Worm (Caenorhabditis elegans) whole organism, L4 larva: ENCODE measurements around the gene F46C8.3.

Experiments used
- T20F7.1 ChIP-seq: fragments of 200-800 bp; sonication (Bioruptor generic); optimal IDR thresholded peaks from 2 replicates; lab custom pipeline; 2018; ENCODE audit warnings: mild to moderate bottlenecking, missing genetic modification characterization, missing compliant biosample characterization
- Y75B8A.6 ChIP-seq: fragments of 200-800 bp; sonication (Bioruptor generic); IDR thresholded peaks from 2 replicates; pipeline ENCODE4 v1.3.6; 2022; ENCODE audit warnings: missing genetic modification reagents, missing genetic modification characterization, missing compliant biosample characterization
- aha-1 ChIP-seq: fragments of 150-350 bp; peaks from one replicate; lab custom pipeline; 2014; ENCODE audit warnings: missing biosample characterization, missing genetic modification characterization
- ceh-28 ChIP-seq: fragments of 150-350 bp; optimal IDR thresholded peaks from 2 replicates; lab custom pipeline; 2014; ENCODE audit warnings: missing biosample characterization, missing genetic modification reagents, missing genetic modification characterization
- ceh-82 ChIP-seq: sonication (generic microtip); optimal IDR thresholded peaks from 2 replicates; lab custom pipeline; 2017; ENCODE audit warnings: missing biosample characterization, missing genetic modification characterization
- cey-2 ChIP-seq: sonication (generic microtip); optimal IDR thresholded peaks from 3 replicates; lab custom pipeline; 2017; ENCODE audit warnings: missing genetic modification characterization, mild to moderate bottlenecking, missing compliant biosample characterization, antibody characterized with exemption, borderline replicate concordance; ENCODE audit not compliant: insufficient read depth
- daf-16 ChIP-seq, 3 experiments: sonication (generic microtip); optimal IDR thresholded peaks; 2 replicates each; lab custom pipeline; 2016 to 2017; ENCODE audit warnings: missing genetic modification characterization in 3 of 3, missing genetic modification reagents in 3 of 3, mild to moderate bottlenecking in 2 of 3, missing compliant biosample characterization in 2 of 3, missing biosample characterization in 1 of 3, moderate library complexity in 1 of 3
- duxl-1 ChIP-seq: sonication (generic microtip); optimal IDR thresholded peaks from 2 replicates; lab custom pipeline; 2016; ENCODE audit warnings: mild to moderate bottlenecking, missing genetic modification characterization, moderate library complexity, missing compliant biosample characterization; ENCODE audit not compliant: poor library complexity
- egl-27 ChIP-seq: sonication (generic microtip); optimal IDR thresholded peaks from 3 replicates; lab custom pipeline; 2017; ENCODE audit warnings: missing biosample characterization, missing genetic modification reagents, missing genetic modification characterization
- fkh-10 ChIP-seq: fragments of 150-350 bp; optimal IDR thresholded peaks from 2 replicates; lab custom pipeline; 2014; ENCODE audit warnings: missing biosample characterization, missing genetic modification reagents, missing genetic modification characterization
- hlh-11 ChIP-seq: fragments of 200-800 bp; sonication (Bioruptor generic); optimal IDR thresholded peaks from 2 replicates; lab custom pipeline; 2018; ENCODE audit warnings: mild to moderate bottlenecking, missing genetic modification characterization, missing compliant biosample characterization
- hlh-30 ChIP-seq: sonication (generic microtip); optimal IDR thresholded peaks from 2 replicates; lab custom pipeline; 2017; ENCODE audit warnings: antibody characterized with exemption, mild to moderate bottlenecking, missing genetic modification characterization, missing compliant biosample characterization; ENCODE audit not compliant: insufficient read depth
- jun-1 ChIP-seq: fragments of 150-350 bp; optimal IDR thresholded peaks from 2 replicates; lab custom pipeline; 2014; ENCODE audit warnings: missing biosample characterization, missing genetic modification reagents, missing genetic modification characterization
- lin-13 ChIP-seq: fragments of 150-350 bp; optimal IDR thresholded peaks from 2 replicates; lab custom pipeline; 2014; ENCODE audit warnings: missing biosample characterization, missing genetic modification reagents, missing genetic modification characterization
- madf-5 ChIP-seq, 2 experiments: fragments of 200-800 bp; sonication (Bioruptor generic); IDR thresholded peaks; 2 replicates each; pipeline ENCODE4 v1.3.6; 2022; ENCODE audit warnings: missing compliant biosample characterization in 2 of 2, missing genetic modification characterization in 2 of 2
- madf-9 ChIP-seq: fragments of 200-800 bp; sonication (Bioruptor generic); conservative IDR thresholded peaks from 2 replicates; pipeline ENCODE4 v1.3.6; 2022; ENCODE audit warnings: missing genetic modification reagents, missing genetic modification characterization, missing compliant biosample characterization
- mdl-1 ChIP-seq, 2 experiments: fragments of 150-350 bp in 1 of 2; sonication (generic microtip) in 1 of 2; optimal IDR thresholded peaks; 2 replicates each; lab custom pipeline; 2014 to 2017; ENCODE audit warnings: missing biosample characterization in 2 of 2, missing genetic modification characterization in 2 of 2
- mep-1 ChIP-seq: fragments of 150-350 bp; sonication (generic microtip); optimal IDR thresholded peaks from 3 replicates; lab custom pipeline; 2014; ENCODE audit warnings: missing biosample characterization, missing genetic modification characterization
- mes-2 ChIP-seq: sonication (generic microtip); optimal IDR thresholded peaks from 2 replicates; lab custom pipeline; 2016; ENCODE audit warnings: missing genotype, mild to moderate bottlenecking, missing genetic modification characterization, missing compliant biosample characterization; ENCODE audit not compliant: poor library complexity, severe bottlenecking
- mxl-3 ChIP-seq: fragments of 200-800 bp; sonication (Bioruptor generic); optimal IDR thresholded peaks from 2 replicates; lab custom pipeline; 2018; ENCODE audit warnings: mild to moderate bottlenecking, missing genetic modification characterization, missing compliant biosample characterization
- nhr-102 ChIP-seq: sonication (generic microtip); optimal IDR thresholded peaks from 2 replicates; lab custom pipeline; 2016; ENCODE audit warnings: mild to moderate bottlenecking, missing genetic modification characterization, moderate library complexity, missing compliant biosample characterization
- nhr-25 ChIP-seq: sonication (generic microtip); optimal IDR thresholded peaks from 2 replicates; lab custom pipeline; 2017; ENCODE audit warnings: missing genetic modification characterization, mild to moderate bottlenecking, missing compliant biosample characterization, antibody characterized with exemption, moderate library complexity, borderline replicate concordance; ENCODE audit not compliant: insufficient read depth
- nhr-28 ChIP-seq: fragments of 150-350 bp; optimal IDR thresholded peaks from 2 replicates; lab custom pipeline; 2014; ENCODE audit warnings: missing biosample characterization, missing genetic modification characterization
- nhr-48 ChIP-seq: sonication (generic microtip); optimal IDR thresholded peaks from 2 replicates; lab custom pipeline; 2016; ENCODE audit warnings: mild to moderate bottlenecking, missing genetic modification characterization, missing compliant biosample characterization
- nhr-6 ChIP-seq: fragments of 150-350 bp; optimal IDR thresholded peaks from 2 replicates; lab custom pipeline; 2014; ENCODE audit warnings: missing biosample characterization, missing genetic modification characterization
- php-3 ChIP-seq: fragments of 200-800 bp; sonication (Bioruptor generic); IDR thresholded peaks from 2 replicates; pipeline ENCODE4 v1.3.6; 2022; ENCODE audit warnings: missing genetic modification reagents, missing genetic modification characterization, missing compliant biosample characterization
- snpc-1.2 ChIP-seq: fragments of 200-800 bp; sonication (Bioruptor generic); IDR thresholded peaks from 2 replicates; pipeline ENCODE4 v1.3.6; 2022; ENCODE audit warnings: missing genetic modification reagents, missing genetic modification characterization, missing compliant biosample characterization
- snpc-4 ChIP-seq: fragments of 150-350 bp; optimal IDR thresholded peaks from 2 replicates; lab custom pipeline; 2014; ENCODE audit warnings: missing biosample characterization, missing genetic modification characterization
- spr-3 ChIP-seq: fragments of 200-800 bp; sonication (Bioruptor generic); optimal IDR thresholded peaks from 2 replicates; lab custom pipeline; 2018; ENCODE audit warnings: mild to moderate bottlenecking, missing genetic modification characterization, missing compliant biosample characterization
- unc-130 ChIP-seq: sonication (generic microtip); optimal IDR thresholded peaks from 2 replicates; lab custom pipeline; 2016; ENCODE audit warnings: missing genetic modification reagents, missing genetic modification characterization, missing compliant biosample characterization
- unc-62 ChIP-seq, 3 experiments: fragments of 150-350 bp in 1 of 3; sonication (generic microtip); optimal IDR thresholded peaks in 2 of 3; peaks in 1 of 3; 1 replicate in 1 of 3; 2 replicates in 2 of 3; lab custom pipeline; 2014 to 2017; ENCODE audit warnings: missing biosample characterization in 3 of 3, missing genetic modification characterization in 3 of 3, missing genetic modification reagents in 3 of 3, missing genotype in 1 of 3
- zfp-2 ChIP-seq: sonication (generic microtip); optimal IDR thresholded peaks from 2 replicates; lab custom pipeline; 2016; ENCODE audit warnings: mild to moderate bottlenecking, missing genetic modification characterization, missing compliant biosample characterization
- zip-2 ChIP-seq: fragments of 150-350 bp; optimal IDR thresholded peaks from 2 replicates; lab custom pipeline; 2014; ENCODE audit warnings: missing biosample characterization, missing genetic modification characterization

Gene F46C8.3

DNA sequence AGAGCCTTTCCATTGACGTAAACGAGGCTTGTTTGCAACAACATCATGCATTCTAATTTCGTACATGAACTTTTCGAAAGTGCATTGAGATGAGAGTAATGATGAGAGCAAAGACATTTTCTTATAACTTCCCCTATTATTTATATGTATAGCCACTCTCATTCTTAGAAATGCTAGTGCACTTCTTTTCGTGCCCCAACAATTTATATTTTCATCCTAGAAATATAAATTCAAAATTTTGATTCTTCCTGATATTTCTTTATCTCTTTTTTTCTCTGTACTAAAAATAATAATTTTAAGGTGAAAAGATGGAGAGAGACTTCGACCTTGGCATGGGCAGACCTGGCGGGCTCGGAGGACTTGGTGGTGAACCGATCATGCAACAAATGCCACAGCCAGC, 46.4 kb upstream of the F46C8.3 start, which contains the start of gene mek-1:
Gene mek-1, plus strand, starts transcription at position 301 of the 400 bp plus-strand sequence.
- TF ChIP-seq unc-130 (GFP tag; lab: Kevin White, UChicago) (no peak), zip-2 (tag; lab: Kevin White, UChicago) (no peak), cey-2 (no peak), jun-1 (tag; lab: Kevin White, UChicago) (no peak), duxl-1 (tag; lab: Kevin White, UChicago) (no peak), daf-16 (GFP tag; optimal IDR thresholded peaks at IDR 0.05; lab: Kevin White, UChicago) (no peak), daf-16 (tag; optimal IDR thresholded peaks at IDR 0.05; lab: Kevin White, UChicago) (no peak), ceh-28 (tag; lab: Kevin White, UChicago) (no peak), spr-3 (GFP tag; lab: Kevin White, UChicago) (no peak), ceh-82 (tag; lab: Kevin White, UChicago) (no peak), nhr-28 (no peak)

DNA sequence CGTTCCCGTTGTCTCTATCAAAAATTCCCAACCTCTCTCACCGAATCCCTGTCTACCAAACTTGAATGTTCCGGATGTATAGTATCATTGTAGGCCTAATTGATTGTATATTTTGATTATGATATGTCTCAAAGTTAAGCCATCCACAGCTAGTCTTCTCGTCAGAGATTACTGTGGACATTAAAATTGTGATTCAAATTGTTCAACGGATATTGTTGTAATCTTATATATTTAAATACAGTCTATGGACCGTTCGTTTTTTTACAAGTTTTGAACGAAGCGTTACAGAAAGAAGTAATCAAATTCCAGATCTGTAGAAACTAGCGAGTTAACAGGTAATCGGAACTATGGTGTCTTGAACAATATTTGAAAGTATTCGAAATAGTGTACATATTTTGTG, 44.6 kb upstream of the F46C8.3 start, which contains the start of gene F48E3.9:
Gene F48E3.9, plus strand, starts transcription at position 301 of the 400 bp plus-strand sequence.
- TF ChIP-seq snpc-4 (tag; lab: Kevin White, UChicago) (no peak), zfp-2 (tag; lab: Kevin White, UChicago) (no peak), php-3 (GFP tag; lab: Robert Waterston, UW) (no peak), madf-9 (GFP tag; lab: Robert Waterston, UW) (no peak), madf-5 (GFP tag; IDR thresholded peaks at IDR 0.05; lab: Robert Waterston, UW) (no peak)
- TF ChIP-seq, all 104 proteins: peak for 0

DNA sequence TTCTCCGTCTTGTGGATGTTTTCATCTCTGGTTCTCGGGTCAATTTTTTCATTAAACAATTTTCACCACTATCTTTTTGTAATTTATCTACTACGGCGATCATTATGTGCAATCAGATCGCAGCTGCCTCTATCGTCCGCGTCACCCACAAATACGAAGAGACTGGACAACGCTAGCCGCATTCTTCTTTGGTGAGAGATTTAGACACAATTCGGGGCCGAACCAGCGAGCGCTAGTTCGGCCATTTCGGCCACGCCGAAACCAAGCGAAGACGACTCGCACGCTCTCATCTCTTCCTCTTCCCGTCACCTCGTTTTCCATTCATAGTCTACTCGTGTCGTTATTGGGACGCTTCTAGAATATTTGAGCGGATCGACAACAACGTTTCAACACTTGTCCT, 39.6 kb upstream of the F46C8.3 start, which contains the start of gene gly-12:
Gene gly-12, plus strand, starts transcription at position 117 of the 400 bp plus-strand sequence.
- TF ChIP-seq nhr-102 (tag; lab: Kevin White, UChicago) (no peak), mdl-1 (tag; optimal IDR thresholded peaks at IDR 0.05; lab: Kevin White, UChicago) (peak in 1 of 2 experiments; percentile 71), nhr-28 (peak; percentile 9), mep-1 (tag; lab: Kevin White, UChicago) (peak; percentile 18), nhr-48 (tag; lab: Kevin White, UChicago) (no peak), mes-2 (tag; lab: Kevin White, UChicago) (peak; percentile 48), hlh-11 (tag; lab: Kevin White, UChicago) (peak; percentile 38), mxl-3 (peak; percentile 71), lin-13 (GFP tag; lab: Kevin White, UChicago) (no peak), snpc-1.2 (GFP tag; lab: Robert Waterston, UW) (no peak), aha-1 (tag; lab: Kevin White, UChicago) (peak; percentile 67)
- TF ChIP-seq, all 104 proteins: peak for 7

DNA sequence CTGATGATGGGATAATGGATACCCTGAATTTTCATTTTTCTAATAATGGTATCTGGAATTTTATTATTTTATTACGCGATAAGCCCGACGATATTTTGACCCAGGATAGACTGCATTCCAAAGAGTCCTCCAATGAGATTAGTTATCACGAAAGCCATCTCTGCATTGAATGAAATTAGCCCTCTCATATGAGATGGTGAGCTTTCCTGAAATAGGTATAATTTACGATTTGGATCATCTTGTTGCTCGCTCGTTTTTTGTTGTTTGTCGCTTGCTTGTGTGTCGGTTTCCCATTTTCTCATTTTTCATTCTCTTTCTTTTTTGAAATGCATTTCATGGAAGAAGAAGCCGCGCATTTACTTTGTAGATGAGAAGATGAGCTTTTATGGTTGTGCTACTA, 33.9 kb upstream of the F46C8.3 start:
- TF ChIP-seq nhr-6 (tag; lab: Kevin White, UChicago) (no peak), unc-62 (GFP tag; optimal IDR thresholded peaks at IDR 0.05 in 1 of 2; lab: Kevin White, UChicago) (peak in 1 of 2 experiments; percentile 89), unc-62 (tag; optimal IDR thresholded peaks at IDR 0.05; lab: Kevin White, UChicago) (no peak), nhr-25 (tag; lab: Kevin White, UChicago) (no peak), hlh-30 (tag; lab: Kevin White, UChicago) (no peak)

DNA sequence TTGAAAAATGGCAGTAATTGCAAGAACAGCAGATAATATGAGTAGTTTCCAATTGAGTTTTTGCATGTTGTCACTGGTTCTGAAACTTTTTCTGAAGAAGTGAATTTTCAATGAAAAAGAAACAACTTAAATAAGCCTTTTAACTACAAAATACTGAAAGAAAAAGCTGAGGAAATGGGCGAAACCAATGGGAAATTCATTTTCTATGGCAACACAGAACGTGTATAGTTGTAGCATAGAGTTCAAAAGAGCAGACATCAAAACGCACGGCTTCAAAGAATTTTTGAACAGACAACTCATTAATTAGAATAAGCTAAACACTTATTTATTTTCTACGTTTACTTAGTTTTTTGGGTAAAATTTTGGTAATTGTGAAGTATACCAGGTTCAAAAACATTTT, 32.4 kb upstream of the F46C8.3 start, which contains the start of gene F48E3.2:
Gene F48E3.2, minus strand, starts transcription at position 101 of the 400 bp plus-strand sequence.
- TF ChIP-seq Y75B8A.6 (GFP tag; lab: Robert Waterston, UW) (no peak), T20F7.1 (no peak), egl-27 (tag; lab: Kevin White, UChicago) (no peak), fkh-10 (GFP tag; lab: Kevin White, UChicago) (no peak)
